Worm (Caenorhabditis elegans): ENCODE measurements around the gene gmpr-1.
A peak's percentile ranks its signal among the peaks of the same experiment; 100 is the strongest.

ce11 chrV:4361505-4361904 is 9.7 kb downstream of the gmpr-1 start, which contains the start of gene F32D1.3:
- peak; percentile 31 for TF ChIP-seq nhr-25 (tag; optimal IDR thresholded peaks at IDR 0.05)
- TF ChIP-seq unc-55 (GFP tag; optimal IDR thresholded peaks at IDR 0.05), result no peak
